Worm (Caenorhabditis elegans) whole organism, late embryonic: ENCODE results near the gene C23G10.7.

Source experiments
- elt-2 ChIP-seq: sonication (generic microtip); optimal IDR thresholded peaks from 2 replicates; lab custom pipeline; 2016; ENCODE audit warnings: missing genetic modification reagents, missing genetic modification characterization, missing compliant biosample characterization
- pha-4 ChIP-seq: fragments of 150-350 bp; optimal IDR thresholded peaks from 2 replicates; lab custom pipeline; 2018; ENCODE audit warnings: missing biosample characterization, missing genetic modification reagents, missing genetic modification characterization

- no peak for TF ChIP-seq elt-2 (tag; lab: Kevin White, UChicago)
- no peak for TF ChIP-seq pha-4 (tag; lab: Kevin White, UChicago)
Observed at ce11 chrIII:6177631-6178030, 20.6 kb downstream of the C23G10.7 start.
